Worm (Caenorhabditis elegans): ENCODE data around the gene far-7.
A peak's percentile ranks its signal among the peaks of the same experiment; 100 is the strongest.

Gene far-7

DNA sequence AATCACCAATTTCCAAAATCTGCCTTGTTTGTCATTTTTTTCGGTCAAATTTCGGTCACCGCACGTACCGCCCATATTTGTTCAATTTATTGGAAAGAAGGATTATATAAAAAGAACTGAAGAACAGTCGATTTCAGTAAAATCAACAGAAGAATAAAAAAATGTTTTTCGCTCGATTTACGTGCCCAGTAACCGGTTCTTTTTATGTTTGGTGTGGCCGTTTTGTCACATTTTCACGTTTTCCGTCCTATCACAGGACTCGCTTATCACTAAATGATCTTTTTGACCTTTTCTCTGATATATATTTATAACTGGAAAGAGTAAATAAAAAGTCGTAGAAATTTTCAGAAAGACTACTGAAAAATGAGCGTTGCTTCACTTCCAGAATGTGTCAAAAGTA lies at the start of gene far-7:
far-7 (plus strand) TSS at position 331 of the 400 bp plus-strand sequence.
- TF ChIP-seq W03F9.2 (tag; optimal IDR thresholded peaks at IDR 0.05), result no peak
- TF ChIP-seq dao-5 (tag; optimal IDR thresholded peaks at IDR 0.05), result no peak
- TF ChIP-seq him-1 (tag; optimal IDR thresholded peaks at IDR 0.05), result no peak

DNA sequence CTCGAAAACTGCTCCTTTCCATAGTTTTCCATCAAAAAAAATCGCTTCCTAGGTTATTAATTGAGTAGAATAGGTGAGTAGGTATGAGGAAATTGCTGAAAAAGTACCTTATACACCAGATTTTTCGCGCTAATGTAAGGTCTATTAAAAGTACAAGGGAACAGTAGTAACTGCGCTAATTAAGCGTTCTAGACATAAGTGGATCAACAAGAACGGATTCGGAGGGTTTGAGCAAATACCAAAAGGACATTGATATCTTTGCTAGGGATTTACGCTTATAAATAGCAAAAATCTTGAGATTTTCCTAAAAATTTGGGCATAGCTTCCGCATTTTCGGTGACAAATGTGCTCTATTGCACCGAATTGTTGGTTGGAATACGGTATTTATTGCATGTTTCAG lies 45.7 kb upstream of the far-7 start, which contains the start of gene B0432.7:
B0432.7 (minus strand) TSS at position 101 of the 400 bp plus-strand sequence.
- TF ChIP-seq W03F9.2 (tag; optimal IDR thresholded peaks at IDR 0.05) (no peak), him-1 (tag; optimal IDR thresholded peaks at IDR 0.05) (no peak), dao-5 (tag; optimal IDR thresholded peaks at IDR 0.05) (no peak)

DNA sequence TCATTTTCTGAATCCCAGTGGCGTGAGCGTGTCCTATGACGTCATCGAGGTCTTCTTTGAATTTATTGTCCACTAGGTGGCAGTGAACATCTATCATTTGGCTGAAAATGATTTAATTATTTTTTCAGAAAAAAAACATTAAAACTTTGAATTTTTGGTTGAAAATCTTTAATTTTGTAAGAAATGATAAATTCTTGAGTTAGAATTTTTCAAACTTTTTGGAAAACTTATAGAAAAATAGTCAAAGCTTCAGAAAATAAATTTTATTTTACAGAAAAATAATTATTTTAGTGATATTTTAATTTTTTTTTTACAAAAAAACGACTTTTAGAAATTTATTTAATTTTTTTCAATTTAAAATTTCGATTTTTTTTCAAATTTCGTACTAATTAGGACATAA lies 41.0 kb upstream of the far-7 start, which contains the start of gene B0432.8:
B0432.8 (minus strand) TSS at position 101 of the 400 bp plus-strand sequence.
- TF ChIP-seq W03F9.2 (tag; optimal IDR thresholded peaks at IDR 0.05) (no peak), dao-5 (tag; optimal IDR thresholded peaks at IDR 0.05) (no peak), him-1 (tag; optimal IDR thresholded peaks at IDR 0.05) (no peak)

DNA sequence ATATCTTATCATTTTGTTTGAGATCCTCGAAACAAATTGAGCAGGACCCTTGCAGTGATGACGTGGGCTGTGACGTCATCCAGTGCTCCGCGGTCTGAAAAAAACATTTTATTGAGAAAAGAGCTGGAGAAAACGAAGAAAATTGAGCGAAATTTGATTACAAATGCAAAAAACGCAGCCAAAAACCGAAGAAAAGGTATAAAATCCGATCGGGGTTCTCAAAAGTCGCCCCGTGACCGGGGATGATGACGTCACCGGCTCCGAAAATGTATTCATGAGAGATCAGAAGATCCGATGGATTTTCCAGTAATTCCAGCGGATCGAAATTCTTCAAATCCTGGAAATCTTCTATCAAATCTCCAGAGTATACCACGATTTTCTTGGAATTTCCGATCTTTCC lies 37.1 kb upstream of the far-7 start, which contains the start of gene trul-1:
trul-1 (minus strand) TSS at position 101 of the 400 bp plus-strand sequence.
- no peak for TF ChIP-seq him-1 (tag; optimal IDR thresholded peaks at IDR 0.05)
- no peak for TF ChIP-seq W03F9.2 (tag; optimal IDR thresholded peaks at IDR 0.05)
- TF ChIP-seq dao-5 (tag; optimal IDR thresholded peaks at IDR 0.05), result no peak

DNA sequence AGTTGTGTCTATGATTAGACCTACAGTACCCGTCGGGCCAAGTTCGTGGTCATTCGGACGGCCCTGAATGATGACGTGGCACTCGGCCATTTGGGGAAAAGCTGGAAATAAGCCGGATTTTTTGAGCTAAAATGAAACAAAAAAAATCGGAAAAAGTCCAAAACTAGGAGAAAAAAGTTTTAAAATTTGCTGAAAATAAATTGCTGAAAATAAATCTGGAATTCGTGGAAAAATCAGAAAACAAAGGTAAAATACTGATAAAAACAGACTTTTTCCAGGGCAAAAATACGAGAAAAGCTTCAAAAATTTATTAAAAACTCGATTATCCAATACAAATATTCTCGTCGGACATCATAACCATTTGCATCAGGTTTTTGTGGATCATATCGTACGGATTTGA lies 36.0 kb upstream of the far-7 start, which contains the start of gene B0432.9:
B0432.9 (minus strand) TSS at position 101 of the 400 bp plus-strand sequence.
- TF ChIP-seq him-1 (tag; optimal IDR thresholded peaks at IDR 0.05) (no peak), dao-5 (tag; optimal IDR thresholded peaks at IDR 0.05) (no peak)

DNA sequence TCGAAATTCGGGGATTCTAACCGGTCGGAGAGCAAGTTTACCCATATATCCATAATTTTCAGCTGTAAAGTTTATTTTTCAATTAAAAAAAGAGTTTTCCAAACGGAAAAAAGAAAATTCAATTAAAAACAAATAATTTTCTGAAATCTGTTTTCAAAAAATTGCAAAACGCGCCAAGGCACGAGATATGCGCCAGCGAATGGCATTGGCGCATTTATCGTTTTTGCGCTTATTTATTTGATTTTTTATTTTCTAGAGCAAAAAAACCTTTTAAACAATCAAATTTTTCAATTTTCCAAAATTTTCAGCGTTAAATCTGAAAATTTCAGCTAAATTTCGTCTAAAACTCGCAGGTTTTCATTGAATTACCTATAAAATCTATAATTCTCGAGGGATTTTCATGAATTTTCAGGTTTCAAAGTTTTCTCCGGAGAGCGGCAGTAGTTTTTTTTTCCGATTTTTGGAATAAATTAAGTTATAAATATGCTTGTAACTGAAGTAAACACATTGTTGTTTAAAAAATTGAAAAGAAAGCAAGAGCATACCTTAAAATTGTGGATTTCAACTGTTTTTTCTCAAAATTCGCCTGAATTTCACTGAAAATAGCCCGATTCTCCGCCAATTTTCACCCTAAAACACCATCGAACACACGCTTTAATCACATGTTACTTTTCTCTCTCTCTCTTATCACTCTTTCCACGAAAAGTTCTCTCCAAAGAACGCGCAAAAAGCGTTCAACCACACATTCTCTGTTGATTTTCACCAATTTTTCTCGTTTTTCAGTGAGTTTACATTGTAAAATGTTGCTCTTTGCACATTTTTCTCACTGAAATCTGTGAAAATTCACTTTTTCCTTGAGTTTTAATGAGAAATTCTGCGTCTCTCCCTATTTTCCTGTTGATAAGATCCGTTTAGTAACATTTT lies 33.7 kb upstream of the far-7 start, which contains the start of gene B0432.10:
B0432.10 (minus strand) TSS at position 649 of the 924 bp plus-strand sequence.
- TF ChIP-seq dao-5 (tag; optimal IDR thresholded peaks at IDR 0.05) (no peak), him-1 (tag; optimal IDR thresholded peaks at IDR 0.05) (no peak), W03F9.2 (tag; optimal IDR thresholded peaks at IDR 0.05) (peak; percentile 84)

DNA sequence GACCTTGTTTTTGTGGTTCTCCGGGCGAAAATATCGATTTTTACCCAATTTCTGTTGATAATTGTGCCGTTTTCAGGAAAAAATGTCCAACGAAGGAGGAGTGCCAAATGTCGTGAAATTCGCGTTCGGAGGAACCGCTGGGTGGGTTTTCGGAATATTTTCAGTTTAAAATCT lies 33.2 kb upstream of the far-7 start, which contains the start of gene misc-1:
misc-1 (plus strand) TSS at position 75 of the 174 bp plus-strand sequence.
- TF ChIP-seq dao-5 (tag; optimal IDR thresholded peaks at IDR 0.05), result no peak
- TF ChIP-seq W03F9.2 (tag; optimal IDR thresholded peaks at IDR 0.05), result no peak
- no peak for TF ChIP-seq him-1 (tag; optimal IDR thresholded peaks at IDR 0.05)

DNA sequence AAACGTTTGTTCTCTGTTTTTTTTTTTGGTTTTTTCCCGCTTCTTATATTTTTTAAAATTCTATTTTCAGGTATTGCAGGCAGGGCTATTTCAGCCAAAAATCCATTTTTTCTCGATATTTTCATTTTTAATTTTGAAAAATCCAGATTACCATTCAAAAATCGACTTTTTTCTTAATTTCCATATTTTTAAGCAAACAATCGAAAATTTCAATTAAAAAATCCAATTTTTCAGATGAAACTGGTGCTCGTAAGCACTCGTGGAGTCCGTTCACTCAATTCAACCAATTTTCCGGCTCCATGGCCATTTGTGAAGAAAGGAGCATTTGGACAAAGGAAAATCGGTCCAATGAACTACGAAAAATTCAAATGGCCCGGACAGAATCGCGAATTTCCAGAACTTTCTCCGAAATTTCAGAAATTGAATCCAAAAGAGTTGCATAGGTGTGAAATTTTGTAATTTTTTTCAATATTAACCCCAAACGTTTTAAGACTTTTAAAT lies 30.8 kb upstream of the far-7 start, which contains the start of gene mrpl-41:
mrpl-41 (plus strand) TSS at position 235 of the 501 bp plus-strand sequence.
- TF ChIP-seq W03F9.2 (tag; optimal IDR thresholded peaks at IDR 0.05) (no peak), dao-5 (tag; optimal IDR thresholded peaks at IDR 0.05) (no peak), him-1 (tag; optimal IDR thresholded peaks at IDR 0.05) (no peak)

DNA sequence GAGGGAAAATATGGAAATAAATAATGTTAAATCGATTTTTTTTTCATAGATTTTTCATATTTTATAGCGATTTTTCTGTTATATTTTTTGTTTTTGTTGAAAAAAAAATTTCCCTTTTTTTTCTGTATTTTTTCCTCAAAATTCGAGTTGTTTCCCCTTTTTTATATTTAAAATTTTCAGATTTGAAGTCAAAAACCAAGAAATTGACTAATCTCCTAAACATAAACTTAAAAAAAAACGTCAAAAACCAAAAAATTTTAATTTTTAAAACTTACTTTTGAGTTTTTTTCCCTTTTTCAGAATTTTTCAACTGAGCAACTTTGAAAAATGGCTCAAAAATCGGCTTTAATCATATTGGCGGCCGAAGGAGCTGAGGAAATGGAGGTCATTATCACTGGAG lies 29.3 kb upstream of the far-7 start, which contains the start of gene djr-1.1:
djr-1.1 (plus strand) TSS at position 301 of the 400 bp plus-strand sequence.
- no peak for TF ChIP-seq dao-5 (tag; optimal IDR thresholded peaks at IDR 0.05)
- TF ChIP-seq him-1 (tag; optimal IDR thresholded peaks at IDR 0.05), result no peak
- TF ChIP-seq W03F9.2 (tag; optimal IDR thresholded peaks at IDR 0.05), result no peak

DNA sequence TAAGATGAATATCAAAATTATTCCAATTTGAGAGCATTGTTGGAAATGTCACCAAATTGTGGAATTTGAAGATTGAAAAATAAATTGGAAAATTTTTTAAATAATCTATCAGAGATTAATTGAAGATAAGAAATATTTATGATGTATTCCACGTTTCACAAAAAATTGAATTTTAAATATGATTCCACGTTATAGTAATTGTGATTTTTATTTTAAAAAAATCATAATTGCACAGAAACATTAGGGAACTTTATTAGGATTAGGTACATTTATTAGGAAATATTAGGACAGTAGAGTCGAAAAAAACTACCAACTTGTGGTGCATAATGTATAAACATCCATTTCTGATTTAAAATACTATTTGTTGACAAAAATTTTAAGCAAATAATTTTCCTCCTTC lies 25.0 kb upstream of the far-7 start, which contains the start of gene B0432.11:
B0432.11 (minus strand) TSS at position 101 of the 400 bp plus-strand sequence.
- no peak for TF ChIP-seq W03F9.2 (tag; optimal IDR thresholded peaks at IDR 0.05)
- TF ChIP-seq dao-5 (tag; optimal IDR thresholded peaks at IDR 0.05), result no peak
- TF ChIP-seq him-1 (tag; optimal IDR thresholded peaks at IDR 0.05), result no peak

DNA sequence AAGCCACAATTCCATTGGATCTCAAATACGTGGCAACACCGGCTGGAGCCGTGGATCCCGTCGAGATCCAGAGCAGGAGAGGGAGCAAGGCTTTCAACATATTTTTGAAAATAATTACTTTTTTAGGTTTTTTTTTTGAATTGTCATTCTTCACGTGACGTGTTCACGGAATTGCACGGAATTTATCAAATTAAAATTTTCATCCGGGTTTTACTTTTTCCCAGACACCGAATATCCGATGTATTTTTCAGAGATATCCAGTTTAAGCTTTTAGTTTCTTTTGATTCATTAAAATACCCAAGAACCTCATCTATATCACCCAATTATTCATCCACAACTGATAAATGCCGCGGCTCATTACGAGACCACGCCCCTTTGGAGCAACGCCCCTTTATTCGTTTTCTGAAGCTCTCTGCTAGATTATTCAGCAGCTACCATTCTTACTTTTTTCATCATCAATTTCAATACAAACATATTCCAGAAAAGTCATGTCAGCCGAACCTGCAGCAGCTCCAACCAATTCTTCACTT lies 22.6 kb upstream of the far-7 start, which contains the start of the genes clec-117 and B0432.1:
clec-117 (minus strand) TSS at position 101 of the 530 bp plus-strand sequence.
B0432.1 (plus strand) TSS at position 480 of the 530 bp plus-strand sequence.
- TF ChIP-seq dao-5 (tag; optimal IDR thresholded peaks at IDR 0.05), result no peak
- TF ChIP-seq him-1 (tag; optimal IDR thresholded peaks at IDR 0.05), result no peak
- TF ChIP-seq W03F9.2 (tag; optimal IDR thresholded peaks at IDR 0.05), result no peak

DNA sequence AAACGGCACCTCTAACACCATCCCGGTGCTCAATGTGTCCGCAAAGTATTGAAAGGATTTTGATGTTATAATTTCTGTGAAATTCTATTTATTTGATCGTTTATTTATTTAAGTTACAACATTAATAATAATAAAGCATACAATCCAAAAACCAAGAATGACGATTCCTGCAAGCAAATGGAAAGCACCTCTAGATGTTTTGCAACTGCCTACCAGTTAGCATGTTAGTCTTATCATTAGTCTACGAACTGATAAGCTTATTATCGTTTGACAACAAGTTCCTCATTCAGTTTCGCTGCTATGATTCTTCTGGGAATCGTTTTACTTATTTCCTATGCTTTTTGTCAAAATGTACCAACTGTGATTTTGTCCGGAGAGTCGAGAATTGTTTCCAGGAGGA lies 19.9 kb upstream of the far-7 start, which contains the start of gene K01A2.6:
K01A2.6 (plus strand) TSS at position 301 of the 400 bp plus-strand sequence.
- TF ChIP-seq W03F9.2 (tag; optimal IDR thresholded peaks at IDR 0.05), result no peak
- TF ChIP-seq dao-5 (tag; optimal IDR thresholded peaks at IDR 0.05), result no peak
- TF ChIP-seq him-1 (tag; optimal IDR thresholded peaks at IDR 0.05), result no peak

DNA sequence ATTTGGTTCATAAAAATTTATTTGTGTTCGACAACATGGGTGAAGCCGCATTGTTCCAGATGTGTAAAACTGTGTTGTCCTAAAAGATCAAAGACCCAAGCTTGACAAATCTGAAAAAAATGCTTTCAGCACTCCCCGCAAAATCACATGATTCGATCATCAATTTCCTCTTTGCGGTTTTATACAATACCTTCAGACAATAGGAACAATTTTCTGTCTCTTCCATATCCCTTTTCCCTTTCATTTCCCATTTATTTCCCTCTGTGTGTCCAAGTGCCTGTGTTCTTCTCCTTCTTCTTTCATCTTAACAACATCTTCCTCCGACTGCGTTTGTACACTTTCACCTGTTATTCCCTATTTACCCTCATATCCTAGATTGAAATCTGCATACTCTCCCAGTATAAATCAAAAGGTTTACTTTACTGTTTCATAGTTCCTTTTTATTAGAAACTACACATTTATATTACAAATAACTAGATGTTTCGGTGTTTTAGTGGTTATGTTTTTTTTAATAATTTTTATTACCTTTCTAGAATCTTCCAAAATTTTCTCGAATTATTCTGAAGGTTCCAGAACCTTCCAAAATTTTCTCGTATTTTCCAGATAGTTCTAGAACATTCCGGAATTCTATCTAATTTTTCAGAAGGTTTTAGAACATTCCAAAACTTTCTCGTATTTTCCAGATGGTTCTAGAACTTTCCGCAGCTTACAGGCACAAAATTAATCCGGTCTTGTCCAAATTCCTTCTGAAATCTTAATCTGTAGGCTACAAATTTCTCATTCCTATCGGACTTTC lies 18.4 kb upstream of the far-7 start, which contains the start of gene K01A2.5:
K01A2.5 (plus strand) TSS at position 297 of the 796 bp plus-strand sequence.
- TF ChIP-seq dao-5 (tag; optimal IDR thresholded peaks at IDR 0.05) (no peak), W03F9.2 (tag; optimal IDR thresholded peaks at IDR 0.05) (no peak), him-1 (tag; optimal IDR thresholded peaks at IDR 0.05) (no peak)

All from whole organism, L4/young adult.